Worm (Caenorhabditis elegans): Measurements from ENCODE around the gene slrp-1.
A peak's percentile ranks its signal among the peaks of the same experiment; 100 is the strongest.

The slrp-1 gene

DNA sequence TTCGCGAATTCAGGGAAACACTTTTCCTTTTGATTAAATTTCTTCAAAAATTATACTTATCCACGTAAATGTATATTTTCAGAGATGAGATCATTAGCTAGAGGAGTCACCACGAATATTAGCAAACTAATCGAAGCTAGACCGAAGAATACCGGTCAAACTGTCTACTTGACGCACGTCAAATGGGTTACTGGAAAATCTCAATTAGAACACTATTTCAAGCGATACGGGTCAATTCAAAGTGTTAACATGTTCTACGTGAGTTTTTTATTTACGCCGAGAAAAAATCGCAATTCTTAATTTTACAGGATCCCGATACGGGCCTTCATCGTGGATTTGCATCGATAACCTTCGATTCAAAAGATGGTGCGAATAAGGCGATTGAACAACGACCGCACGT, at the start of gene slrp-1:
Gene slrp-1 (plus strand): TSS at position 83 of the 400 bp plus-strand sequence.
- no peak for TF ChIP-seq Y53G8AR.9 (GFP tag; conservative IDR thresholded peaks at IDR 0.05)
- TF ChIP-seq ekl-4 (GFP tag; IDR thresholded peaks at IDR 0.05), result 0 out of 2 replicates have a peak, but pooled peaks have one; percentile 21
- TF ChIP-seq lir-1 (GFP tag; conservative IDR thresholded peaks at IDR 0.05), result 0 out of 2 replicates have a peak, but pooled peaks have one; percentile 15
- TF ChIP-seq dox-1 (GFP tag; IDR thresholded peaks at IDR 0.05), result peak; percentile 16; the same call in 1 of the 2 replicates
- TF ChIP-seq rpc-1 (optimal IDR thresholded peaks at IDR 0.05), result no peak
- no peak for TF ChIP-seq rpc-1 (tag; optimal IDR thresholded peaks at IDR 0.05)
- no peak for TF ChIP-seq nhr-120 (GFP tag; IDR thresholded peaks at IDR 0.05)
- TF ChIP-seq fkh-3 (tag; optimal IDR thresholded peaks at IDR 0.05), result no peak

DNA sequence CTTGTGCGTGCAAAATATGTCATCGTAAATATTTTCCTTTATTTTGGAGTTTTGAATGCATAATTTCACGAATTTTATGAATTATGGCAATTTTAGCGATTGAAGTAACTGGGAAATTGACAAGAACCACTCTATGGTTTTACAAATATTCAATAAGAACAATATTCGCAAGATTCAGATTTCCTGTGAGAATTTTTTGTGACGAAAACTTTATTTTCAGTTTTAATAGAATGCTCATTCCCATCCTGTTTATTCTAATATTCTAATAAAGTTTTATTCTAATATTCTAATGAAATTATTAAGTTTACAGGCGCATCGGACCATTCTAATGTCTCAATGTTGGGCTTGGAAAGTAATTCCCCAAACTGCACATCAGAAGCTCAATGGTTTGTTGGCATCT, 42.5 kb upstream of the slrp-1 start, which contains the start of gene R11G10.3:
Gene R11G10.3 (plus strand): TSS at position 301 of the 400 bp plus-strand sequence.
- TF ChIP-seq ztf-6 (GFP tag; IDR thresholded peaks at IDR 0.05), result no peak
- TF ChIP-seq zim-3 (tag; optimal IDR thresholded peaks at IDR 0.05), result no peak
- no peak for TF ChIP-seq lir-1 (GFP tag; conservative IDR thresholded peaks at IDR 0.05)
- no peak for TF ChIP-seq B0261.1 (tag; optimal IDR thresholded peaks at IDR 0.05)
- no peak for TF ChIP-seq B0035.1 (tag; optimal IDR thresholded peaks at IDR 0.05)
- no peak for TF ChIP-seq fkh-3 (tag; optimal IDR thresholded peaks at IDR 0.05)
- TF ChIP-seq gei-17 (GFP tag; optimal IDR thresholded peaks at IDR 0.05), result no peak

DNA sequence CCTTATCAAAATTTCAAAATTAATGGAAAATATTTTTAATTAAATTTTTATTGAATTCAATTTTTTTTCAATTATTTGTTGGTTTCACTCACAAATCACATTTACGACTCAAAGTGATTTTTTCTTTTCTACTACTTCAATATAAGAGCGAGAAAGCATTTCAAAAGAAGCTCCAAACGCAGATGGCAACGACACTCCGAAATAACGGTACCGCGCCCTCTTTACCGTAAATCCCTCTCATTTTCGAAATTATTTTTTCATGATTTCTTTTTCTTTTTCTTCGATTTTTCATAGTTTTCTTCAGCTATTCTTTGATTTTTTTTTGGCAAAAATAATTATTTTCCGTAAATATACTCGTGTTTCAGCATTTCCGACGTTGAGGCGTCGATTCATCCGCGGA, 38.4 kb upstream of the slrp-1 start:
- peak; percentile 86 for TF ChIP-seq attf-3 (GFP tag; conservative IDR thresholded peaks at IDR 0.05)

DNA sequence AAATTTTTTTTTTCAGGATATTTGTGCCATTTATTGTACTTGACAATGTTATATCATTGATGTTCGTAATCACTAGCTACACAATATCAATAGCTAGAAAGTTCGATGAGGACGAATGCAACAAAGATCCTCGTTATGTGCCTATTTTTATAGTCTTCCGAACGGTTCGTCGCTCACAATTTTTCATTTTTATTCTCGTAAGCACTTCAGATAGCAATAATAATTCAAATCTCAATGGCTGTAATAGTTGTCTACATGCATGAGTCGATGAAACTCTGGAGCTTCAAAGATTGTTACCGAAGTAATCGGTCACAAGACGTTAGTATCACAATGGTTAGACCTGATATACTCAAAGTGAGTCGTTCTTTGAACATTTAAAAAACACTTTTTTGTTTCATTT, 36.5 kb upstream of the slrp-1 start:
- TF ChIP-seq ama-1 (optimal IDR thresholded peaks at IDR 0.05) (no peak), ama-1 (GFP tag; optimal IDR thresholded peaks at IDR 0.05) (no peak)

DNA sequence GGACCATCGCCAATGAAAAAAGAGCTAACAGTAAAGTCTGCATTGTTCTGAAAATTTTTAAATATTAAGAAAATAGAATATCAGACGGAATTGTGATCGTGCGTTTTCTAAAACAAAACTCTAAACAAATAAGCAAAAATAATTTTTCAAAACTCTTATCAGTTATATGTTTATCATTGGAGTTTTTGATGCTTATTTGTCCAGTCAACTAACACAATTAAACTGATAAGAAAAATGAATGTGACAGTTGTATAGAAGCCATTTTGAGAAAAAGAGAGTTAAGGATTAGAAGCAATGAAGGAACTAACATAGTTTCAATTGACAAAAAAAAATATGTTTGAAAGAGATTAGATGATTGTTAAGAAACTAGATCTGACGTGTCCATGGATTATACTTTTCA, 35.0 kb upstream of the slrp-1 start, which contains the start of gene ttr-44:
Gene ttr-44 (minus strand): TSS at position 47 of the 400 bp plus-strand sequence.
- TF ChIP-seq F39B2.1 (GFP tag; IDR thresholded peaks at IDR 0.05), result no peak
- no peak for TF ChIP-seq rpc-1 (optimal IDR thresholded peaks at IDR 0.05)
- no peak for TF ChIP-seq rpc-1 (tag; optimal IDR thresholded peaks at IDR 0.05)
- TF ChIP-seq lin-54 (GFP tag; optimal IDR thresholded peaks at IDR 0.05), result no peak
- TF ChIP-seq chd-7 (tag; optimal IDR thresholded peaks at IDR 0.05), result no peak
- TF ChIP-seq egl-44 (GFP tag; IDR thresholded peaks at IDR 0.05), result no peak
- TF ChIP-seq nhr-80 (tag; optimal IDR thresholded peaks at IDR 0.05), result peak; percentile 67
- no peak for TF ChIP-seq aptf-2 (GFP tag; conservative IDR thresholded peaks at IDR 0.05)
- TF ChIP-seq attf-6 (GFP tag; IDR thresholded peaks at IDR 0.05), result no peak

DNA sequence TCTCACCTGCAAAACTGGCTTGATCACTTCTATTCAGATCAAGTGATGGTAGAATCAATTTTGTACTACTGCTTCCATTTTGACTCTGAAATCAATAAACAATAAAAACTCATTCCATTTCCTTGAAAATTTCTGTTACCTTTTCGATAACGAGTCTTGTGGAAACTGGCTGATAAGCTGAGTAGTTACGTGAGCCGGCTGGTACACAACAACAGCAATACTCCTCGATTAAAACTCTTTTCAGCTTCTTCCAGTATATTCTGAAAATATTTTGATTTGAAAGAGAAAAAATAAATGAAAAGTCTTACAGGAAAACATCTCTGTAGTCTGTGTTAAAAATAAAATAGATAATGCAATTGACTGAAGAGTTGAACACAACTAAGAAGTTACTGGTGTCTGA, 33.2 kb upstream of the slrp-1 start:
- TF ChIP-seq nhr-27 (tag; optimal IDR thresholded peaks at IDR 0.05) (no peak), ceh-58 (GFP tag; IDR thresholded peaks at IDR 0.05) (no peak), dox-1 (GFP tag; IDR thresholded peaks at IDR 0.05) (no peak), akir-1 (GFP tag; optimal IDR thresholded peaks at IDR 0.05) (no peak), cebp-1 (GFP tag; IDR thresholded peaks at IDR 0.05) (no peak), cebp-1 (tag; optimal IDR thresholded peaks at IDR 0.05) (no peak), hsf-1 (GFP tag; IDR thresholded peaks at IDR 0.05) (no peak), lin-35 (GFP tag; optimal IDR thresholded peaks at IDR 0.05) (no peak), madf-6 (GFP tag; IDR thresholded peaks at IDR 0.05) (no peak), snpc-4 (GFP tag; optimal IDR thresholded peaks at IDR 0.05) (no peak), snpc-4 (tag; optimal IDR thresholded peaks at IDR 0.05) (no peak), egl-18 (GFP tag; IDR thresholded peaks at IDR 0.05) (no peak)

All from whole organism, young adult.